Fruit fly (Drosophila melanogaster) whole organism, embryonic: Measurements from ENCODE around the gene mio.

Experiments used
- Aef1 ChIP-seq: fragments of 200-800 bp; sonication (Bioruptor generic); IDR thresholded peaks from 3 replicates; pipeline ENCODE4 v1.3.6; 2022; ENCODE audit warnings: missing biosample characterization, missing genetic modification characterization
- Awh ChIP-seq: fragments of 200-800 bp; sonication (Bioruptor generic); IDR thresholded peaks from 2 replicates; pipeline ENCODE4, ENCODE4 v1.3.6; 2022; ENCODE audit warnings: missing biosample characterization, missing genetic modification characterization
- BEAF-32 ChIP-seq: fragments of 200-800 bp; sonication (Bioruptor generic); optimal IDR thresholded peaks from 3 replicates; lab custom pipeline; 2017; ENCODE audit warnings: missing biosample characterization, missing genetic modification characterization, mild to moderate bottlenecking, moderate library complexity, missing genetic modification reagents
- CG10209 ChIP-seq: fragments of 200-800 bp; sonication (Bioruptor generic); optimal IDR thresholded peaks from 3 replicates; lab custom pipeline; 2017; ENCODE audit warnings: missing biosample characterization, mild to moderate bottlenecking, missing genetic modification characterization, missing genetic modification reagents
- CG10274 ChIP-seq: fragments of 200-800 bp; sonication (Bioruptor generic); optimal IDR thresholded peaks from 3 replicates; lab custom pipeline; 2017; ENCODE audit warnings: missing biosample characterization, mild to moderate bottlenecking, missing genetic modification characterization
- CG11085 ChIP-seq: fragments of 200-800 bp; sonication (Bioruptor generic); IDR thresholded peaks from 2 replicates; pipeline ENCODE4 v1.3.6; 2022; ENCODE audit warnings: missing biosample characterization, missing genetic modification characterization
- CG11695 ChIP-seq: fragments of 200-800 bp; sonication (Bioruptor generic); IDR thresholded peaks from 3 replicates; pipeline ENCODE4 v1.3.6; 2022; ENCODE audit warnings: missing biosample characterization, missing genetic modification characterization
- CG15601 ChIP-seq: fragments of 200-800 bp; sonication (Bioruptor generic); optimal IDR thresholded peaks from 3 replicates; lab custom pipeline; 2019; ENCODE audit warnings: missing biosample characterization, mild to moderate bottlenecking, missing genetic modification characterization, moderate library complexity
- CG15696 ChIP-seq: fragments of 200-800 bp; sonication (Bioruptor generic); optimal IDR thresholded peaks from 2 replicates; lab custom pipeline; 2019; ENCODE audit warnings: missing biosample characterization, mild to moderate bottlenecking, missing genetic modification characterization, moderate library complexity
- CG1603 ChIP-seq: fragments of 200-800 bp; sonication (Bioruptor generic); optimal IDR thresholded peaks from 2 replicates; lab custom pipeline; 2019; ENCODE audit warnings: missing biosample characterization, mild to moderate bottlenecking, missing genetic modification characterization, moderate library complexity
- CG17385 ChIP-seq: fragments of 200-800 bp; sonication (Bioruptor generic); optimal IDR thresholded peaks from 3 replicates; lab custom pipeline; 2018; ENCODE audit warnings: missing biosample characterization, mild to moderate bottlenecking, missing genetic modification characterization
- CG3065 ChIP-seq: fragments of 200-800 bp; sonication (Bioruptor generic); optimal IDR thresholded peaks from 2 replicates; lab custom pipeline; 2016; ENCODE audit warnings: missing biosample characterization, missing genetic modification characterization
- CG3163 ChIP-seq: fragments of 200-800 bp; sonication (Bioruptor generic); optimal IDR thresholded peaks from 3 replicates; lab custom pipeline; 2016; ENCODE audit warnings: missing biosample characterization, missing genetic modification characterization
- CG4617 ChIP-seq: fragments of 200-800 bp; sonication (Bioruptor generic); optimal IDR thresholded peaks from 3 replicates; lab custom pipeline; 2016; ENCODE audit warnings: missing biosample characterization, missing genetic modification characterization, borderline replicate concordance
- CG5180 ChIP-seq: fragments of 200-800 bp; sonication (Bioruptor generic); optimal IDR thresholded peaks from 3 replicates; lab custom pipeline; 2017; ENCODE audit warnings: missing biosample characterization, missing genetic modification characterization, mild to moderate bottlenecking, moderate library complexity, missing genetic modification reagents
- CG5245 ChIP-seq: fragments of 200-800 bp; sonication (Bioruptor generic); optimal IDR thresholded peaks from 3 replicates; lab custom pipeline; 2016; ENCODE audit warnings: missing biosample characterization, missing genetic modification characterization
- CG6683 ChIP-seq: fragments of 200-800 bp; sonication (Bioruptor generic); optimal IDR thresholded peaks from 2 replicates; lab custom pipeline; 2017; ENCODE audit warnings: missing biosample characterization, mild to moderate bottlenecking, missing genetic modification characterization, missing genetic modification reagents
- CG6791 ChIP-seq: fragments of 200-800 bp; sonication (Bioruptor generic); IDR thresholded peaks from 3 replicates; pipeline ENCODE4 v1.3.6; 2022; ENCODE audit warnings: missing biosample characterization, missing genetic modification characterization; ENCODE audit not compliant: partially characterized antibody
- CG7963 ChIP-seq: fragments of 200-800 bp; sonication (Bioruptor generic); IDR thresholded peaks from 3 replicates; pipeline ENCODE4 v1.3.6; 2022; ENCODE audit warnings: missing biosample characterization, missing genetic modification characterization; ENCODE audit not compliant: partially characterized antibody
- CG8089 ChIP-seq: fragments of 200-800 bp; sonication (Bioruptor generic); optimal IDR thresholded peaks from 3 replicates; lab custom pipeline; 2016; ENCODE audit warnings: missing biosample characterization, missing genetic modification characterization
- CG8388 ChIP-seq: fragments of 200-800 bp; sonication (Bioruptor generic); optimal IDR thresholded peaks from 2 replicates; lab custom pipeline; 2019; ENCODE audit warnings: missing biosample characterization, mild to moderate bottlenecking, missing genetic modification characterization, moderate library complexity
- CG8478 ChIP-seq: fragments of >200 bp; optimal IDR thresholded peaks from 2 replicates; lab custom pipeline; 2018
- CG9609 ChIP-seq: fragments of 200-800 bp; sonication (Bioruptor generic); optimal IDR thresholded peaks from 3 replicates; lab custom pipeline; 2016; ENCODE audit warnings: missing biosample characterization, missing genetic modification characterization
- Dad ChIP-seq: fragments of 200-800 bp; sonication (Bioruptor generic); optimal IDR thresholded peaks from 3 replicates; lab custom pipeline; 2016; ENCODE audit warnings: missing biosample characterization, missing genetic modification characterization
- Gug ChIP-seq: fragments of 200-800 bp; sonication (Bioruptor generic); IDR thresholded peaks from 4 replicates; pipeline ENCODE4 v1.3.6; 2022; ENCODE audit warnings: missing biosample characterization, missing genetic modification characterization
- Hand ChIP-seq: fragments of 200-800 bp; sonication (Bioruptor generic); optimal IDR thresholded peaks from 2 replicates; lab custom pipeline; 2017; ENCODE audit warnings: mild to moderate bottlenecking, missing biosample characterization, missing genetic modification reagents, missing genetic modification characterization
- Hmr ChIP-seq: fragments of 200-800 bp; sonication (Bioruptor generic); optimal IDR thresholded peaks from 3 replicates; lab custom pipeline; 2017; ENCODE audit warnings: mild to moderate bottlenecking, missing biosample characterization, missing genetic modification reagents, missing genetic modification characterization
- Mad ChIP-seq: fragments of 200-800 bp; sonication (Bioruptor generic); optimal IDR thresholded peaks from 2 replicates; lab custom pipeline; 2016; ENCODE audit warnings: missing biosample characterization, missing genetic modification characterization
- Scr ChIP-seq: fragments of 200-800 bp; sonication (Bioruptor generic); IDR thresholded peaks from 2 replicates; pipeline ENCODE4 v1.3.6; 2022; ENCODE audit warnings: missing biosample characterization, missing genetic modification characterization; ENCODE audit not compliant: partially characterized antibody
- Six4 ChIP-seq: fragments of 200-800 bp; sonication (Bioruptor generic); optimal IDR thresholded peaks from 2 replicates; lab custom pipeline; 2016; ENCODE audit warnings: missing biosample characterization, missing genetic modification characterization
- ab ChIP-seq: fragments of 200-800 bp; sonication (Bioruptor generic); optimal IDR thresholded peaks from 2 replicates; lab custom pipeline; 2016; ENCODE audit warnings: missing biosample characterization, missing genetic modification characterization
- amos ChIP-seq: fragments of 200-800 bp; sonication (Bioruptor generic); IDR thresholded peaks from 2 replicates; pipeline ENCODE4 v1.3.6; 2022; ENCODE audit warnings: missing biosample characterization, missing genetic modification characterization; ENCODE audit not compliant: partially characterized antibody
- da ChIP-seq: fragments of 200-800 bp; sonication (Bioruptor generic); optimal IDR thresholded peaks from 2 replicates; lab custom pipeline; 2016; ENCODE audit warnings: missing biosample characterization, missing genetic modification characterization
- gcm ChIP-seq: fragments of 200-800 bp; sonication (Bioruptor generic); optimal IDR thresholded peaks from 2 replicates; lab custom pipeline; 2019; ENCODE audit warnings: missing biosample characterization, mild to moderate bottlenecking, missing genetic modification characterization, moderate library complexity
- gem ChIP-seq: fragments of 200-800 bp; sonication (Bioruptor generic); optimal IDR thresholded peaks from 2 replicates; lab custom pipeline; 2019; ENCODE audit warnings: missing biosample characterization, mild to moderate bottlenecking, missing genetic modification characterization, moderate library complexity
- gfzf ChIP-seq: fragments of 200-800 bp; sonication (Bioruptor generic); optimal IDR thresholded peaks from 2 replicates; lab custom pipeline; 2016; ENCODE audit warnings: missing biosample characterization, mild to moderate bottlenecking, missing genetic modification characterization, moderate library complexity
- gsb ChIP-seq: fragments of 200-800 bp; sonication (Bioruptor generic); IDR thresholded peaks from 2 replicates; pipeline ENCODE4 v1.3.6; 2022; ENCODE audit warnings: missing biosample characterization, missing genetic modification characterization
- inv ChIP-seq: fragments of 200-800 bp; sonication (Bioruptor generic); IDR thresholded peaks from 2 replicates; pipeline ENCODE4 v1.3.6; 2022; ENCODE audit warnings: missing biosample characterization, missing genetic modification characterization; ENCODE audit not compliant: partially characterized antibody
- kay ChIP-seq: fragments of 200-800 bp; sonication (Bioruptor generic); optimal IDR thresholded peaks from 2 replicates; lab custom pipeline; 2016; ENCODE audit warnings: missing biosample characterization, missing genetic modification characterization
- kni ChIP-seq: fragments of 200-800 bp; sonication (Bioruptor generic); optimal IDR thresholded peaks from 3 replicates; lab custom pipeline; 2017; ENCODE audit warnings: mild to moderate bottlenecking, missing biosample characterization, missing genetic modification reagents, missing genetic modification characterization
- lilli ChIP-seq: fragments of 200-800 bp; sonication (Bioruptor generic); optimal IDR thresholded peaks from 3 replicates; lab custom pipeline; 2016; ENCODE audit warnings: missing biosample characterization, missing genetic modification characterization
- nerfin-2 ChIP-seq: fragments of 200-800 bp; sonication (Bioruptor generic); IDR thresholded peaks from 2 replicates; pipeline ENCODE4 v1.3.6; 2022; ENCODE audit warnings: missing biosample characterization, missing genetic modification characterization; ENCODE audit not compliant: partially characterized antibody
- odd ChIP-seq: fragments of 200-800 bp; sonication (Bioruptor generic); optimal IDR thresholded peaks from 2 replicates; lab custom pipeline; 2017; ENCODE audit warnings: missing biosample characterization, mild to moderate bottlenecking, missing genetic modification characterization
- onecut ChIP-seq: fragments of 200-800 bp; sonication (Bioruptor generic); IDR thresholded peaks from 2 replicates; pipeline ENCODE4 v1.3.6; 2022; ENCODE audit warnings: missing biosample characterization, missing genetic modification characterization
- rib ChIP-seq: fragments of 200-800 bp; sonication (Bioruptor generic); IDR thresholded peaks from 2 replicates; pipeline ENCODE4 v1.3.6; 2022; ENCODE audit warnings: missing biosample characterization, missing genetic modification characterization
- row ChIP-seq: fragments of 200-800 bp; sonication (Bioruptor generic); IDR thresholded peaks from 3 replicates; pipeline ENCODE4 v1.3.6; 2022; ENCODE audit warnings: missing biosample characterization, missing genetic modification characterization
- sima ChIP-seq: fragments of 200-800 bp; sonication (Bioruptor generic); optimal IDR thresholded peaks from 2 replicates; lab custom pipeline; 2016; ENCODE audit warnings: missing biosample characterization, missing genetic modification characterization
- slou ChIP-seq: fragments of 200-800 bp; sonication (Bioruptor generic); optimal IDR thresholded peaks from 3 replicates; lab custom pipeline; 2016; ENCODE audit warnings: missing biosample characterization, missing genetic modification characterization
- twi ChIP-seq: fragments of 200-800 bp; optimal IDR thresholded peaks from 2 replicates; lab custom pipeline; 2019; ENCODE audit warnings: missing biosample characterization, mild to moderate bottlenecking, missing genetic modification characterization, moderate library complexity
- wek ChIP-seq: fragments of 200-800 bp; sonication (Bioruptor generic); optimal IDR thresholded peaks from 3 replicates; lab custom pipeline; 2018; ENCODE audit warnings: missing biosample characterization, mild to moderate bottlenecking, missing genetic modification characterization, moderate library complexity

mio gene

DNA sequence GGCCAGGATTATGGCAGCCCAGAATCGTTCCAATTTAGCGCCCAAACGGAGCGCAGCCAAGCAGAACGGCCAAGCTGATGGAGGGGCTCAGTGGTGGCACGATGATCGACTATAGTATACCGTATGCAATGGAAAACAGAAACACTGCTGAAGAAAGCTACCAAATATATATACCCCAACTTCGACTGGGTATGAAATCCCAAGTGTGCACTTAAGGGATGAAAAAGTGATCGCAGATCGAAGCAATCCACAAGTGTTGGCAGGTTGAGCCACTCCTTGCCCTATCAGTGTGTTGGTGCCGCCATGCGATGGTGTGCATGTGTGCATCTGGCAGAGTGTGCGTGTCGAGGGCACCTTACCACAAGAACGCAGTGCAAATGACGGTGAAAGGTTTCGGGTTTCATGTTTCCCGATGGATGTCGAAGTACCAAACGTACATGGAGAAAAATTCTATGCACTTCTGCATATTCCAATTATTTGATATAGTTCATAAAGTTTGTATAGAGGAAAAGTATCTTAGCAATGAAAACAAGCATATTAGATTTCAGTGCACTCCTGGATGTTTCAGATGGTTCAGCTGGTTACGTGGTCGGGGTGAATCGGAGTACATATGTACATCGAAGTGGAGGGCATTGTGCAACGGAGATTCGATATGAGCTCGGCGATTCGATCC, 35.0 kb upstream of the mio start (continued):
- TF ChIP-seq CG4617 (GFP tag; lab: Kevin White, UChicago): no peak
- no peak for TF ChIP-seq CG8388 (GFP tag; lab: Kevin White, UChicago)
- TF ChIP-seq Aef1: no peak
- no peak for TF ChIP-seq CG11695 (GFP tag; lab: Robert Waterston, UW)
- no peak for TF ChIP-seq CG17385
- TF ChIP-seq nerfin-2 (GFP tag; lab: Robert Waterston, UW): peak; percentile 65
- TF ChIP-seq onecut (GFP tag; lab: Robert Waterston, UW): no peak
- TF ChIP-seq kni: peak; percentile 55
- no peak for TF ChIP-seq CG5180
- TF ChIP-seq gcm (GFP tag; lab: Kevin White, UChicago): no peak
- no peak for TF ChIP-seq Dad (GFP tag; lab: Kevin White, UChicago)
- TF ChIP-seq CG8089: no peak
- peak; percentile 34; the same call in 1 of the 2 replicates for TF ChIP-seq inv (GFP tag; lab: Robert Waterston, UW)
- TF ChIP-seq gfzf (GFP tag; lab: Kevin White, UChicago): no peak
- no peak for TF ChIP-seq gsb (GFP tag; lab: Robert Waterston, UW)
- TF ChIP-seq amos (GFP tag; lab: Robert Waterston, UW): peak; percentile 21; the same call in 1 of the 2 replicates
- no peak for TF ChIP-seq lilli
- TF ChIP-seq CG15696: peak; percentile 52
- TF ChIP-seq CG6791: peak; percentile 73
- no peak for TF ChIP-seq CG3065 (GFP tag; lab: Kevin White, UChicago)
- no peak for TF ChIP-seq CG3163
- TF ChIP-seq Six4 (GFP tag; lab: Kevin White, UChicago): peak; percentile 73
- no peak for TF ChIP-seq da
- no peak for TF ChIP-seq sima (GFP tag; lab: Kevin White, UChicago)
- TF ChIP-seq Awh (GFP tag; lab: Robert Waterston, UW): no peak
- no peak for TF ChIP-seq ab (GFP tag; lab: Kevin White, UChicago)
- no peak for TF ChIP-seq CG11085 (GFP tag; lab: Robert Waterston, UW)
- TF ChIP-seq Gug (GFP tag; lab: Robert Waterston, UW): no peak
- TF ChIP-seq CG6683: no peak
- no peak for TF ChIP-seq kay (GFP tag; lab: Kevin White, UChicago)
- TF ChIP-seq Hmr (GFP tag; lab: Kevin White, UChicago): no peak
- TF ChIP-seq row (GFP tag; lab: Robert Waterston, UW): peak; percentile 67
- TF ChIP-seq CG15601 (tag; lab: Kevin White, UChicago): no peak
- no peak for TF ChIP-seq CG10274
- no peak for TF ChIP-seq odd
- TF ChIP-seq slou: no peak
- TF ChIP-seq wek (GFP tag; lab: Kevin White, UChicago): no peak
- TF ChIP-seq CG1603: peak; percentile 38
- TF ChIP-seq rib (GFP tag; lab: Robert Waterston, UW): 0 out of 2 replicates have a peak, but pooled peaks have one; percentile 28
- no peak for TF ChIP-seq BEAF-32 (GFP tag; lab: Kevin White, UChicago)
- TF ChIP-seq CG5245 (GFP tag; lab: Kevin White, UChicago): no peak
- no peak for TF ChIP-seq CG9609
- TF ChIP-seq CG10209 (GFP tag; lab: Kevin White, UChicago): no peak
- peak; percentile 70 for TF ChIP-seq CG7963 (GFP tag; lab: Robert Waterston, UW)
- TF ChIP-seq Hand (GFP tag; lab: Kevin White, UChicago): no peak
- no peak for TF ChIP-seq gem (tag; lab: Kevin White, UChicago)
- peak; percentile 49 for TF ChIP-seq Scr (GFP tag; lab: Robert Waterston, UW)
- peak; percentile 95 for TF ChIP-seq twi (tag; lab: Kevin White, UChicago)
- TF ChIP-seq CG8478: peak; percentile 66
- TF ChIP-seq Mad (GFP tag; lab: Kevin White, UChicago): no peak
